Fruit fly (Drosophila melanogaster): ENCODE measurements around the gene crn.
A peak's percentile ranks its signal among the peaks of the same experiment; 100 is the strongest.

Gene crn

DNA sequence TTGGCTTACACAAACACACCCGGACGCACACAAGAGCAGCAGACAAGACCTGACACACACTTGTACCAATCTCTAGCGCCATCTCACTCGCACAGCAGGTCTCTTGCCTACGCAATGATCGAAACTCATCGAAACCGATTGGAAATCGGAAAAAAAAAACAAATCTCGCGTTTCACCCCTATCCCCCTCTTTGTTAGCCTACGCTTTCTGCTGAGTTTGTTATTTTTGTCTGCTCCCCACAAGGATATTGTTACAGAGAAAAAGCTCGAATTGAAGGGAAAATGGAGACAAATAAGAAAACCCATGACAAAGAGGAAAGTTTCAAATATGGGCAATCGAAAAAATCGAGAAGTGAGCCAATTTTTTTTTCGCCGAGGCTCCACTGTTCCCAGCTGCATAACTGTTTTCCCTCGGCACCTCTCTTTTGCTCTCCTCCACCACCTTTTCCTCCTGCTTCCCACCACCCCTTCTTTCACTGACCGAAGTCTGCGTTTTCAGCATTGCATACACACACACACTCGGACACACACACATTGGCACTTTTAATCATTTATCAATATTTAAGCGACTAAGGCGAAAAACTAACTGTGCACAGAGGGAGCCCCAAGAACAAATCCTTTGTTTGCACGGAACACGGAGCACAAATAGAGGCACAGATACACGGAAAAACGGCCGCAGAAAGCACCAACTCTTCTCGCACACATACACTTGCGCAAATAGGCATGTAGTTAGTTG, 20.2 kb upstream of the crn start (continued):
- no peak for TF ChIP-seq Hmx (GFP tag; optimal IDR thresholded peaks at IDR 0.05)
- TF ChIP-seq Bgb (GFP tag; IDR thresholded peaks at IDR 0.05; ENCODE audit: partially characterized antibody), result peak; percentile 15; the same call in 1 of the 2 replicates
- TF ChIP-seq nerfin-1 (tag; optimal IDR thresholded peaks at IDR 0.05), result no peak
- TF ChIP-seq sqz (GFP tag; optimal IDR thresholded peaks at IDR 0.05), result peak; percentile 61
- TF ChIP-seq CG32772 (GFP tag; IDR thresholded peaks at IDR 0.05), result peak; percentile 50; the same call in 1 of the 2 replicates
- TF ChIP-seq Deaf1 (tag; optimal IDR thresholded peaks at IDR 0.05), result no peak
- TF ChIP-seq lola (GFP tag; optimal IDR thresholded peaks at IDR 0.05), result peak in 1 of 3 experiments; percentile 9
- TF ChIP-seq CG15696 (tag; optimal IDR thresholded peaks at IDR 0.05), result peak; percentile 13
- TF ChIP-seq CG12155 (GFP tag; optimal IDR thresholded peaks at IDR 0.05), result no peak
- no peak for TF ChIP-seq CG8944 (GFP tag; optimal IDR thresholded peaks at IDR 0.05)
- no peak for TF ChIP-seq stc (GFP tag; IDR thresholded peaks at IDR 0.05)
- no peak for TF ChIP-seq vfl (GFP tag; optimal IDR thresholded peaks at IDR 0.05)
- TF ChIP-seq sim (GFP tag; IDR thresholded peaks at IDR 0.05), result no peak
- TF ChIP-seq ac (GFP tag; optimal IDR thresholded peaks at IDR 0.05), result no peak
- no peak for TF ChIP-seq CG30020 (tag; optimal IDR thresholded peaks at IDR 0.05)
- peak; percentile 17; the same call in 1 of the 2 replicates for TF ChIP-seq Rfx (GFP tag; IDR thresholded peaks at IDR 0.05)
- no peak for TF ChIP-seq Hmr (GFP tag; optimal IDR thresholded peaks at IDR 0.05)
- no peak for TF ChIP-seq ranshi (GFP tag; IDR thresholded peaks at IDR 0.05)
- TF ChIP-seq sc (optimal IDR thresholded peaks at IDR 0.05), result no peak
- TF ChIP-seq sc (GFP tag; optimal IDR thresholded peaks at IDR 0.05), result no peak
- no peak for TF ChIP-seq grn (GFP tag; optimal IDR thresholded peaks at IDR 0.05)
- no peak for TF ChIP-seq tup (GFP tag; optimal IDR thresholded peaks at IDR 0.05)
- 0 out of 3 replicates have a peak, but pooled peaks have one; percentile 17 for TF ChIP-seq CG34422 (GFP tag; IDR thresholded peaks at IDR 0.05)
- no peak for TF ChIP-seq CG11560 (tag; IDR thresholded peaks at IDR 0.05)
- TF ChIP-seq repo (GFP tag; optimal IDR thresholded peaks at IDR 0.05), result no peak
- no peak for TF ChIP-seq Bteb2 (GFP tag; optimal IDR thresholded peaks at IDR 0.05)
- TF ChIP-seq chn (GFP tag; optimal IDR thresholded peaks at IDR 0.05), result no peak
- no peak for TF ChIP-seq CG17802 (tag; optimal IDR thresholded peaks at IDR 0.05)
- TF ChIP-seq CG5245 (GFP tag; optimal IDR thresholded peaks at IDR 0.05), result no peak
- no peak for TF ChIP-seq tgo (GFP tag; IDR thresholded peaks at IDR 0.05)
- TF ChIP-seq E2f1 (GFP tag; IDR thresholded peaks at IDR 0.05), result no peak
- no peak for TF ChIP-seq maf-S (GFP tag; optimal IDR thresholded peaks at IDR 0.05)
- TF ChIP-seq CG8290 (GFP tag; optimal IDR thresholded peaks at IDR 0.05), result peak; percentile 12
- peak in 1 of 2 experiments; percentile 42 for TF ChIP-seq CG8290 (tag; optimal IDR thresholded peaks at IDR 0.05)
- no peak for TF ChIP-seq Ravus (GFP tag; IDR thresholded peaks at IDR 0.05)
- peak; percentile 8 for TF ChIP-seq YL-1 (GFP tag; optimal IDR thresholded peaks at IDR 0.05)
- TF ChIP-seq CG6765 (GFP tag; optimal IDR thresholded peaks at IDR 0.05), result no peak
- TF ChIP-seq CG31224 (GFP tag; IDR thresholded peaks at IDR 0.05), result no peak
- peak; percentile 73 for TF ChIP-seq crol (GFP tag; IDR thresholded peaks at IDR 0.05)
- TF ChIP-seq CG6272 (GFP tag; IDR thresholded peaks at IDR 0.05), result no peak
- TF ChIP-seq lab (GFP tag; optimal IDR thresholded peaks at IDR 0.05), result no peak
- TF ChIP-seq chinmo (GFP tag; IDR thresholded peaks at IDR 0.05; ENCODE audit: partially characterized antibody), result no peak
- peak; percentile 22; the same call in 1 of the 2 replicates for TF ChIP-seq CG13287 (GFP tag; IDR thresholded peaks at IDR 0.05; ENCODE audit: partially characterized antibody)
- no peak for TF ChIP-seq Abd-B (GFP tag; optimal IDR thresholded peaks at IDR 0.05)
- TF ChIP-seq abd-A (tag; optimal IDR thresholded peaks at IDR 0.05), result no peak
- TF ChIP-seq danr (GFP tag; IDR thresholded peaks at IDR 0.05), result no peak
- no peak for TF ChIP-seq CG2678 (tag; optimal IDR thresholded peaks at IDR 0.05)
- no peak for TF ChIP-seq CG7357 (GFP tag; IDR thresholded peaks at IDR 0.05)
- TF ChIP-seq Hr39 (optimal IDR thresholded peaks at IDR 0.05), result no peak
- TF ChIP-seq CG3838 (GFP tag; optimal IDR thresholded peaks at IDR 0.05), result no peak
- TF ChIP-seq HLH3B (GFP tag; IDR thresholded peaks at IDR 0.05), result no peak
